Fruit fly (Drosophila melanogaster): ENCODE results near the gene Eig71Ek.

Gene Eig71Ek

DNA sequence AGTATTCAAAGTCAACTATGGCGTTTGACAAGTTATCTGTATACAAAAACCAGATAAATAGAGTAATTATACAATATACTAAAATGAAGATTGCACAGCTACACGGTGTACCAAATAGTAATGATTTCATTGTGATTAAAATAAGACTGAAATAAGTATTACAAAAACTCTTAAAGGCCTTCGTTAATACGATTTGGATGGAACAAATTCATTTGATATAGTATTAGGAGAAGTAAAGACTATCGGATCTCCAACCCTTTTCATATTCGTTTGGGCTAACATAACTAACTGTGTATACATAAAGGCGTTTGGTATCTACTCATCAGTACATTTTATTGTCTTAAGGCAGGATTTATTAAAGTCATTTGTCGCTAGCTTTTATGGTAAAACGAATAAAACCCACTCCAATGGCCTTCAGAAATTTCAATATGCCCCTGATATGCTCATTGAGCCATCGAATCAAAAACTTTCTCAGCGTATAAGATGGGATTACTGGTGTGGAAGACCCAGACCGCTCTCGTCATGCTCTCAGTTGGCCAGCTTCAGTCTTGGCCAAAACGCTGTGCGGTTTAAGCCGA is 22.4 kb downstream of the Eig71Ek start, which contains the start of the genes CG7579 and Pgant8:
Gene CG7579, minus strand, starts transcription at position 101 of the 578 bp plus-strand sequence.
Gene Pgant8, plus strand, starts transcription at position 528 of the 578 bp plus-strand sequence.
- TF ChIP-seq CG15710 (tag; optimal IDR thresholded peaks at IDR 0.05) (no peak), Pif1A (GFP tag; optimal IDR thresholded peaks at IDR 0.05) (no peak), CG17806 (tag; optimal IDR thresholded peaks at IDR 0.05) (no peak), Ets98B (GFP tag; IDR thresholded peaks at IDR 0.05) (no peak), CG13204 (GFP tag; optimal IDR thresholded peaks at IDR 0.05) (no peak), CG32121 (GFP tag; IDR thresholded peaks at IDR 0.05) (no peak), CG12605 (GFP tag; IDR thresholded peaks at IDR 0.05) (no peak), fd96Ca (GFP tag; IDR thresholded peaks at IDR 0.05) (no peak), Snoo (tag; optimal IDR thresholded peaks at IDR 0.05) (no peak), CG8301 (tag; optimal IDR thresholded peaks at IDR 0.05) (no peak), Pif1B (GFP tag; optimal IDR thresholded peaks at IDR 0.05) (no peak), EcR (GFP tag; optimal IDR thresholded peaks at IDR 0.05) (no peak), D1 (tag; optimal IDR thresholded peaks at IDR 0.05) (no peak), CG10348 (GFP tag; IDR thresholded peaks at IDR 0.05) (no peak), CG4496 (GFP tag; IDR thresholded peaks at IDR 0.05) (no peak), gl (tag; optimal IDR thresholded peaks at IDR 0.05) (no peak), rn (GFP tag; IDR thresholded peaks at IDR 0.05) (no peak)

dm6 chr3L:15684017-15684416 is 23.0 kb downstream of the Eig71Ek start:
- TF ChIP-seq CG13204 (GFP tag; optimal IDR thresholded peaks at IDR 0.05) (peak; percentile 51), Ets98B (GFP tag; IDR thresholded peaks at IDR 0.05) (no peak), Snoo (tag; optimal IDR thresholded peaks at IDR 0.05) (no peak), Pif1A (GFP tag; optimal IDR thresholded peaks at IDR 0.05) (no peak), CG4496 (GFP tag; IDR thresholded peaks at IDR 0.05) (no peak), CG34367 (tag; optimal IDR thresholded peaks at IDR 0.05) (no peak), CG9948 (tag; optimal IDR thresholded peaks at IDR 0.05) (no peak)

- TF ChIP-seq Snoo (tag; optimal IDR thresholded peaks at IDR 0.05) (no peak), rn (GFP tag; IDR thresholded peaks at IDR 0.05) (no peak)
Measured at dm6 chr3L:15687802-15688201, 26.8 kb downstream of the Eig71Ek start, which contains the start of gene CG34452. Gene CG34452, minus strand, starts transcription at chr3L:15687902.

DNA sequence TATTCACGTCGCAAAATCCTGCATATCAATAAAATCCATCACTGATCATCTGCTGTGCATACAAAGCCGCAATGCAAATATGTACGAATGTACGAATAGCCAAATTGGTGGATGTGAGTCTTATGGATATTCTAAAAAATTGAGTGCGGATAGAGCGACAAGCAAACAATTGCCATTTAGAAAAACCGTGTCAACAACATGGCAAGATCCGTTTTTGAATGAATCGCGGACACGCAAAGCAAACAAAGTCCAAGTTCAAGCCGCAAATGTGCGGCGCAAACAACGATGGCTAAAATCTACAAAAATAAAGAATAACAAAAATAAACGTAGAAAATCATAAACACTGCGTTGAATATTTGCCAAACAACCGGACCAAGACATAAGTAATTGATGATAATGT is 28.5 kb downstream of the Eig71Ek start:
- TF ChIP-seq D1 (tag; optimal IDR thresholded peaks at IDR 0.05) (no peak), Pif1A (GFP tag; optimal IDR thresholded peaks at IDR 0.05) (no peak), CG13204 (GFP tag; optimal IDR thresholded peaks at IDR 0.05) (no peak), CG12605 (GFP tag; IDR thresholded peaks at IDR 0.05) (no peak), rn (GFP tag; IDR thresholded peaks at IDR 0.05) (no peak), Ets98B (GFP tag; IDR thresholded peaks at IDR 0.05) (no peak)

dm6 chr3L:15690711-15691591 is 29.9 kb downstream of the Eig71Ek start:
- no peak for TF ChIP-seq D1 (tag; optimal IDR thresholded peaks at IDR 0.05)
- TF ChIP-seq EcR (GFP tag; optimal IDR thresholded peaks at IDR 0.05) = peak; percentile 39

dm6 chr3L:15691968-15692367 is 30.9 kb downstream of the Eig71Ek start, which contains the start of gene CG34451:
Gene CG34451, minus strand, starts transcription at chr3L:15692068.
- no peak for TF ChIP-seq rn (GFP tag; IDR thresholded peaks at IDR 0.05)
- TF ChIP-seq CG8159 (tag; optimal IDR thresholded peaks at IDR 0.05) = no peak
- no peak for TF ChIP-seq CG13204 (GFP tag; optimal IDR thresholded peaks at IDR 0.05)

DNA sequence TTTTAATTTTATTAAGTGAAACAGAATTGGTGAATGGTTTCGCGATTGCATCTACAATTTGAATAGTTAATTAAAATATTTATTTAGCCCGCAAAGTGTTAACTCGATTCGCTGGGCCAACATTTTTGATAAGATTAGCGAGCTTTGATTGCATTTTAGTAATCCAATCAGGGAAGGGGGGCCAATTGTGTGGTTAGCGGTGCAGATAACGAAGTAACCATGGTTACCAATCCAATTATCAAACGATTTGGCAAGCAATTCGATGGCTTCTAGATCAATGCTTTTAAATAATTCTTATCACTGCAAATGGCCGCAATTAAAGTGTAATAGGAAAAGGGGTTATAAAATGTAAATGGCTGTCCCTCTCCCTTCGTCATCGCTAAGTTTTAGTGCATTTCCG is 31.3 kb downstream of the Eig71Ek start:
- TF ChIP-seq fd96Ca (GFP tag; IDR thresholded peaks at IDR 0.05) (no peak), CG15710 (tag; optimal IDR thresholded peaks at IDR 0.05) (no peak), rn (GFP tag; IDR thresholded peaks at IDR 0.05) (no peak), CG9948 (tag; optimal IDR thresholded peaks at IDR 0.05) (no peak)

Measured in whole organism, pupa.